Worm (Caenorhabditis elegans): Measurements from ENCODE around the gene F32E10.8.

ce11 chrIV:7552100-7552499, 15.3 kb upstream of the F32E10.8 start:
- no peak for TF ChIP-seq him-1 (tag; optimal IDR thresholded peaks at IDR 0.05)
- no peak for TF ChIP-seq W03F9.2 (tag; optimal IDR thresholded peaks at IDR 0.05)
